Fruit fly (Drosophila melanogaster) whole organism, embryonic: ENCODE measurements around the gene Ttc19.
A peak's percentile ranks its signal among the peaks of the same experiment; 100 is the strongest.

Source experiments
- Ada2b ChIP-seq: fragments of 200-800 bp; sonication (Bioruptor generic); IDR thresholded peaks from 2 replicates; pipeline ENCODE4 v1.3.6; 2022; ENCODE audit warnings: missing biosample characterization, missing genetic modification characterization
- CG10209 ChIP-seq: fragments of 200-800 bp; sonication (Bioruptor generic); optimal IDR thresholded peaks from 3 replicates; lab custom pipeline; 2017; ENCODE audit warnings: missing biosample characterization, mild to moderate bottlenecking, missing genetic modification characterization, missing genetic modification reagents
- CG10979 ChIP-seq: fragments of 200-800 bp; sonication (Bioruptor generic); optimal IDR thresholded peaks from 2 replicates; lab custom pipeline; 2018; ENCODE audit warnings: missing biosample characterization, mild to moderate bottlenecking, missing genetic modification characterization, moderate library complexity
- CG11456 ChIP-seq: fragments of 200-800 bp; sonication (Bioruptor generic); IDR thresholded peaks from 3 replicates; pipeline ENCODE4 v1.3.6; 2022; ENCODE audit warnings: missing biosample characterization, missing genetic modification characterization
- CG12219 ChIP-seq: fragments of 200-800 bp; sonication (Bioruptor generic); optimal IDR thresholded peaks from 3 replicates; lab custom pipeline; 2018; ENCODE audit warnings: missing biosample characterization, mild to moderate bottlenecking, missing genetic modification characterization
- CG12391 ChIP-seq: fragments of 200-800 bp; sonication (Bioruptor generic); optimal IDR thresholded peaks from 3 replicates; lab custom pipeline; 2018; ENCODE audit warnings: missing biosample characterization, mild to moderate bottlenecking, missing genetic modification characterization, moderate library complexity
- CG14441 ChIP-seq: fragments of 200-800 bp; sonication (Bioruptor generic); IDR thresholded peaks from 2 replicates; pipeline ENCODE4 v1.3.6; 2022; ENCODE audit warnings: missing biosample characterization, missing genetic modification characterization
- CG15269 ChIP-seq: fragments of 200-800 bp; sonication (Bioruptor generic); optimal IDR thresholded peaks from 2 replicates; lab custom pipeline; 2018; ENCODE audit warnings: missing biosample characterization, mild to moderate bottlenecking, missing genetic modification characterization, moderate library complexity
- CG1602 ChIP-seq: fragments of 200-800 bp; sonication (Bioruptor generic); optimal IDR thresholded peaks from 3 replicates; lab custom pipeline; 2016; ENCODE audit warnings: missing biosample characterization, missing genetic modification characterization
- CG16813 ChIP-seq: fragments of 200-800 bp; sonication (Bioruptor generic); IDR thresholded peaks from 3 replicates; pipeline ENCODE4 v1.3.6; 2022; ENCODE audit warnings: missing biosample characterization, missing genetic modification characterization; ENCODE audit not compliant: partially characterized antibody
- CG30020 ChIP-seq: fragments of 200-800 bp; optimal IDR thresholded peaks from 2 replicates; lab custom pipeline; 2019; ENCODE audit warnings: missing biosample characterization, mild to moderate bottlenecking, missing genetic modification characterization, moderate library complexity
- CG3163 ChIP-seq: fragments of 200-800 bp; sonication (Bioruptor generic); optimal IDR thresholded peaks from 3 replicates; lab custom pipeline; 2016; ENCODE audit warnings: missing biosample characterization, missing genetic modification characterization
- CG32767 ChIP-seq: fragments of 200-800 bp; sonication (Bioruptor generic); IDR thresholded peaks from 2 replicates; pipeline ENCODE4 v1.3.6; 2022; ENCODE audit warnings: missing biosample characterization, missing genetic modification characterization
- CG34376 ChIP-seq: fragments of 200-800 bp; sonication (Bioruptor generic); optimal IDR thresholded peaks from 2 replicates; lab custom pipeline; 2018; ENCODE audit warnings: missing biosample characterization, mild to moderate bottlenecking, missing genetic modification characterization
- CG3726 ChIP-seq: fragments of 200-800 bp; sonication (Bioruptor generic); IDR thresholded peaks from 3 replicates; pipeline ENCODE4, ENCODE4 v1.3.6; 2022; ENCODE audit warnings: missing biosample characterization, missing genetic modification characterization
- CG42726 ChIP-seq: fragments of 200-800 bp; sonication (Bioruptor generic); IDR thresholded peaks from 2 replicates; pipeline ENCODE4 v1.3.6; 2022; ENCODE audit warnings: missing biosample characterization, missing genetic modification characterization; ENCODE audit not compliant: partially characterized antibody
- CG6272 ChIP-seq: fragments of 200-800 bp; sonication (Bioruptor generic); IDR thresholded peaks from 2 replicates; pipeline ENCODE4 v1.3.6; 2022; ENCODE audit warnings: missing biosample characterization, missing genetic modification characterization
- CG7839 ChIP-seq: fragments of 200-800 bp; sonication (Bioruptor generic); optimal IDR thresholded peaks from 3 replicates; lab custom pipeline; 2018; ENCODE audit warnings: missing biosample characterization, mild to moderate bottlenecking, missing genetic modification characterization, moderate library complexity
- CG8765 ChIP-seq: fragments of 200-800 bp; sonication (Bioruptor generic); IDR thresholded peaks from 2 replicates; pipeline ENCODE4 v1.3.6; 2022; ENCODE audit warnings: missing biosample characterization, missing genetic modification characterization
- CG9609 ChIP-seq: fragments of 200-800 bp; sonication (Bioruptor generic); optimal IDR thresholded peaks from 3 replicates; lab custom pipeline; 2016; ENCODE audit warnings: missing biosample characterization, missing genetic modification characterization
- CG9932 ChIP-seq: fragments of 200-800 bp; sonication (Bioruptor generic); IDR thresholded peaks from 2 replicates; pipeline ENCODE4 v1.3.6; 2022; ENCODE audit warnings: missing biosample characterization, missing genetic modification characterization
- D19A ChIP-seq: fragments of 200-800 bp; optimal IDR thresholded peaks from 3 replicates; lab custom pipeline; 2019; ENCODE audit warnings: missing biosample characterization, mild to moderate bottlenecking, missing genetic modification characterization, moderate library complexity
- ERR ChIP-seq: fragments of 200-800 bp; sonication (Bioruptor generic); optimal IDR thresholded peaks from 2 replicates; lab custom pipeline; 2016; ENCODE audit warnings: missing biosample characterization, missing genetic modification characterization
- Hr39 ChIP-seq: fragments of >200 bp; optimal IDR thresholded peaks from 2 replicates; lab custom pipeline; 2017
- MBD-R2 ChIP-seq: fragments of 200-800 bp; sonication (Bioruptor generic); IDR thresholded peaks from 2 replicates; pipeline ENCODE4 v1.3.6; 2022; ENCODE audit warnings: missing biosample characterization, missing genetic modification characterization
- MTF-1 ChIP-seq: fragments of 200-800 bp; sonication (Bioruptor generic); optimal IDR thresholded peaks from 2 replicates; lab custom pipeline; 2018; ENCODE audit warnings: missing biosample characterization, mild to moderate bottlenecking, missing genetic modification characterization, borderline replicate concordance
- NFAT ChIP-seq: fragments of 200-800 bp; sonication (Bioruptor generic); IDR thresholded peaks from 2 replicates; pipeline ENCODE4 v1.3.6; 2022; ENCODE audit warnings: missing biosample characterization, missing genetic modification characterization
- Nf-YB ChIP-seq: fragments of 200-800 bp; sonication (Bioruptor generic); optimal IDR thresholded peaks from 3 replicates; lab custom pipeline; 2019; ENCODE audit warnings: missing biosample characterization, mild to moderate bottlenecking, missing genetic modification characterization, moderate library complexity
- Nf-YC ChIP-seq: fragments of 200-800 bp; optimal IDR thresholded peaks from 3 replicates; lab custom pipeline; 2019; ENCODE audit warnings: missing biosample characterization, mild to moderate bottlenecking, missing genetic modification characterization, moderate library complexity
- Scr ChIP-seq: fragments of 200-800 bp; sonication (Bioruptor generic); IDR thresholded peaks from 2 replicates; pipeline ENCODE4 v1.3.6; 2022; ENCODE audit warnings: missing biosample characterization, missing genetic modification characterization; ENCODE audit not compliant: partially characterized antibody
- Side ChIP-seq: fragments of 200-800 bp; sonication (Bioruptor generic); optimal IDR thresholded peaks from 2 replicates; lab custom pipeline; 2016; ENCODE audit warnings: missing biosample characterization, missing genetic modification characterization
- Sry-δ ChIP-seq: fragments of 200-800 bp; sonication (Bioruptor generic); optimal IDR thresholded peaks from 2 replicates; lab custom pipeline; 2016; ENCODE audit warnings: missing biosample characterization, missing genetic modification characterization
- Xbp1 ChIP-seq: fragments of 200-800 bp; sonication (Bioruptor generic); optimal IDR thresholded peaks from 3 replicates; lab custom pipeline; 2016; ENCODE audit warnings: missing biosample characterization, mild to moderate bottlenecking, missing genetic modification characterization
- ase ChIP-seq: fragments of 200-800 bp; sonication (Bioruptor generic); IDR thresholded peaks from 3 replicates; pipeline ENCODE4 v1.3.6; 2022; ENCODE audit warnings: missing biosample characterization, missing genetic modification characterization
- br ChIP-seq: fragments of >200 bp; optimal IDR thresholded peaks from 2 replicates; lab custom pipeline; 2017
- danr ChIP-seq: fragments of 200-800 bp; sonication (Bioruptor generic); IDR thresholded peaks from 2 replicates; pipeline ENCODE4 v1.3.6; 2022; ENCODE audit warnings: missing biosample characterization, missing genetic modification characterization
- dm ChIP-seq: fragments of 200-800 bp; sonication (Bioruptor generic); optimal IDR thresholded peaks from 3 replicates; lab custom pipeline; 2016; ENCODE audit warnings: missing biosample characterization, missing genetic modification characterization
- eve ChIP-seq, 2 experiments: fragments of >200 bp; optimal IDR thresholded peaks; 2 replicates each; lab custom pipeline; 2017; ENCODE audit warnings: missing biosample characterization in 2 of 2, missing genetic modification characterization in 2 of 2
- grau ChIP-seq: fragments of 200-800 bp; optimal IDR thresholded peaks from 3 replicates; lab custom pipeline; 2019; ENCODE audit warnings: missing biosample characterization, mild to moderate bottlenecking, missing genetic modification characterization, moderate library complexity
- gsb ChIP-seq: fragments of 200-800 bp; sonication (Bioruptor generic); IDR thresholded peaks from 2 replicates; pipeline ENCODE4 v1.3.6; 2022; ENCODE audit warnings: missing biosample characterization, missing genetic modification characterization
- ham ChIP-seq: fragments of 200-800 bp; sonication (Bioruptor generic); IDR thresholded peaks from 2 replicates; pipeline ENCODE4 v1.3.6; 2022; ENCODE audit warnings: missing biosample characterization, missing genetic modification characterization
- ind ChIP-seq: fragments of 200-800 bp; sonication (Bioruptor generic); optimal IDR thresholded peaks from 3 replicates; lab custom pipeline; 2016; ENCODE audit warnings: missing biosample characterization, missing genetic modification characterization
- maf-S ChIP-seq: fragments of 200-800 bp; sonication (Bioruptor generic); optimal IDR thresholded peaks from 2 replicates; lab custom pipeline; 2016; ENCODE audit warnings: missing biosample characterization, missing genetic modification characterization
- nau ChIP-seq: fragments of 200-800 bp; sonication (Bioruptor generic); optimal IDR thresholded peaks from 3 replicates; lab custom pipeline; 2017; ENCODE audit warnings: missing biosample characterization, mild to moderate bottlenecking, missing genetic modification characterization, missing genetic modification reagents
- pum ChIP-seq: fragments of 200-800 bp; sonication (Bioruptor generic); optimal IDR thresholded peaks from 2 replicates; lab custom pipeline; 2016; ENCODE audit warnings: missing biosample characterization, missing genetic modification characterization
- pzg ChIP-seq: fragments of 200-800 bp; sonication (Bioruptor generic); optimal IDR thresholded peaks from 3 replicates; lab custom pipeline; 2018; ENCODE audit warnings: missing biosample characterization, mild to moderate bottlenecking, missing genetic modification characterization, moderate library complexity
- run ChIP-seq: fragments of 200-800 bp; sonication (Bioruptor generic); optimal IDR thresholded peaks from 3 replicates; lab custom pipeline; 2018; ENCODE audit warnings: missing biosample characterization, mild to moderate bottlenecking, missing genetic modification characterization
- ssp ChIP-seq: fragments of 200-800 bp; sonication (Bioruptor generic); IDR thresholded peaks from 2 replicates; pipeline ENCODE4 v1.3.6; 2022; ENCODE audit warnings: missing biosample characterization, missing genetic modification characterization
- ttk ChIP-seq: fragments of 200-800 bp; sonication (Bioruptor generic); IDR thresholded peaks from 2 replicates; pipeline ENCODE4 v2.1.2; 2022; ENCODE audit warnings: missing biosample characterization, missing genetic modification characterization
- twi ChIP-seq: fragments of 200-800 bp; optimal IDR thresholded peaks from 2 replicates; lab custom pipeline; 2019; ENCODE audit warnings: missing biosample characterization, mild to moderate bottlenecking, missing genetic modification characterization, moderate library complexity

Ttc19 gene

DNA sequence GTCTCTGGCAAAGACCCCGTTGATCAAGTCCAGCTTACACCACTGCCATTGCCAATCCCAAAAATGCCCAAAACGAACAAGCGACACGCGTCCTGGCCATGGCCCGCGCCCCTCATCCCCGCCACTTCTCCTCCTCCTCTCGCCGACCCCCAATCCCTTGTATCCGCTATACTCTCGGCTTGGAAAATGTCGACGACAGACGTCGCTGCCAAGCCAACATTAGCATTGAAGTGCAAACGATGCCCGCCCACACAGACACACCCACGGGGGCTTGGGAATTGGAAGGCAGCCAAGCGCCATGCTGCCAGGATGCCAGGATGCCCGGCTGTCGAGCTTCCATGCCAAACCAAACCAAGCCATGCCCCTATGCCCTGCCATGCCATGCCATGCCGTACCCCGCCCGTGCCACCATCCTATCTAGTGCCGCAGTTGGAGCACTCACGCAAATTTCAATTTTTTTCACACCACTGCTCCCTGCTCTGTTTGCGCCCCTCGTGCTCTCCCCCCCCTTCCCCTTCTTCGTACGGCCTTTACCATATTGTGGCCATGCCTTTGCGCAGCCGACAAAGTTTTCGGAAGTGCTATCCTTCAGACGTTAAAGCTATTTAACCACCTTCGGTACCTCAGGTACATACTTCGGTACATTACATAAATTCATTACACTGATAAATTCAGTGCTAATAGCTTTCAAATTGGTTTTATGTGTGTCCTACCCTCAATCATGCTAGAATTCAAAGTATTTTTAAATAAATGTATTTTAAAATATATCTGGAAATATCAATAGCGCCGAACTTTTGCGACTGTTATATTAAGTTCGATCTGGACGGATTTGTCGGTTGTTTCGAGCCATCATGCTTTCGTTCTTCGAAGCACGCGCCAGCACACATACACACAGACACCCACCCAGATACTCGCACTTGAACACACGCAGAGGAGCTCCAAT is 23.4 kb downstream of the Ttc19 start (continued):
- TF ChIP-seq Sry-δ (no peak), Nf-YB (GFP tag; lab: Kevin White, UChicago) (peak; percentile 58), Xbp1 (GFP tag; lab: Kevin White, UChicago) (peak; percentile 69), CG10209 (GFP tag; lab: Kevin White, UChicago) (peak; percentile 81), CG9932 (GFP tag; lab: Robert Waterston, UW) (peak; percentile 62), pzg (GFP tag; lab: Kevin White, UChicago) (no peak), Hr39 (no peak), ttk (GFP tag; lab: Robert Waterston, UW) (peak; percentile 65; the same call in 1 of the 2 replicates), Scr (GFP tag; lab: Robert Waterston, UW) (no peak), pum (GFP tag; lab: Kevin White, UChicago) (peak; percentile 35), CG34376 (GFP tag; lab: Kevin White, UChicago) (peak; percentile 80), CG16813 (no peak), gsb (0 out of 2 replicates have a peak, but pooled peaks have one; percentile 35), ham (no peak), D19A (tag; lab: Kevin White, UChicago) (peak; percentile 82), CG10979 (tag; lab: Kevin White, UChicago) (peak; percentile 75), CG1602 (GFP tag; lab: Kevin White, UChicago) (peak; percentile 68), CG11456 (GFP tag; lab: Robert Waterston, UW) (peak; percentile 65), ssp (GFP tag; lab: Robert Waterston, UW) (peak; percentile 51), Nf-YC (peak; percentile 71), CG7839 (tag; lab: Kevin White, UChicago) (peak; percentile 85), nau (peak; percentile 67), dm (GFP tag; lab: Kevin White, UChicago) (no peak), br (lab: Kevin White, UChicago) (no peak), CG8765 (GFP tag; lab: Robert Waterston, UW) (no peak), ase (no peak), ERR (GFP tag; lab: Kevin White, UChicago) (no peak), Ada2b (GFP tag; lab: Robert Waterston, UW) (peak; percentile 65), CG30020 (tag; lab: Kevin White, UChicago) (peak; percentile 45), maf-S (GFP tag; lab: Kevin White, UChicago) (no peak), MTF-1 (GFP tag; lab: Kevin White, UChicago) (no peak), CG14441 (GFP tag; lab: Robert Waterston, UW) (no peak), danr (peak; percentile 51; the same call in 1 of the 2 replicates), MBD-R2 (GFP tag; lab: Robert Waterston, UW) (0 out of 2 replicates have a peak, but pooled peaks have one; percentile 24), NFAT (0 out of 2 replicates have a peak, but pooled peaks have one; percentile 21), CG15269 (peak; percentile 87), CG3726 (GFP tag; lab: Robert Waterston, UW) (no peak), CG6272 (GFP tag; lab: Robert Waterston, UW) (no peak), CG12219 (GFP tag; lab: Kevin White, UChicago) (peak; percentile 66), twi (tag; lab: Kevin White, UChicago) (peak; percentile 80), Side (GFP tag; lab: Kevin White, UChicago) (no peak), CG9609 (GFP tag; lab: Kevin White, UChicago) (no peak), CG3163 (GFP tag; lab: Kevin White, UChicago) (no peak), ind (GFP tag; lab: Kevin White, UChicago) (peak; percentile 57), CG42726 (no peak), eve (GFP tag; optimal IDR thresholded peaks at IDR 0.05; lab: Kevin White, UChicago) (no peak), CG12391 (tag; lab: Kevin White, UChicago) (peak; percentile 86), CG32767 (peak; percentile 74; the same call in 1 of the 2 replicates), run (peak; percentile 72), grau (tag; lab: Kevin White, UChicago) (peak; percentile 86)
